Worm (Caenorhabditis elegans) whole organism, young adult: ENCODE results near the gene Y57G11C.43.

Experiments used
- C06A6.2 ChIP-seq: fragments of 200-800 bp; sonication (Bioruptor generic); conservative IDR thresholded peaks from 2 replicates; pipeline ENCODE4 v1.3.6; 2022; ENCODE audit warnings: missing genetic modification characterization, missing compliant biosample characterization
- F33H1.4 ChIP-seq: fragments of 200-800 bp; sonication (Bioruptor generic); IDR thresholded peaks from 2 replicates; pipeline ENCODE4 v1.3.6; 2022; ENCODE audit warnings: missing genetic modification reagents, missing genetic modification characterization, missing compliant biosample characterization
- F39B2.1 ChIP-seq: fragments of 200-800 bp; sonication (Bioruptor generic); IDR thresholded peaks from 2 replicates; pipeline ENCODE4 v1.3.6; 2022; ENCODE audit warnings: missing genetic modification reagents, missing genetic modification characterization, missing compliant biosample characterization
- K11D2.4 ChIP-seq: fragments of 200-800 bp; sonication (Bioruptor generic); IDR thresholded peaks from 2 replicates; pipeline ENCODE4 v1.3.6; 2022; ENCODE audit warnings: missing genetic modification reagents, missing genetic modification characterization, missing compliant biosample characterization
- T26A5.8 ChIP-seq: sonication (generic microtip); optimal IDR thresholded peaks from 2 replicates; lab custom pipeline; 2016; ENCODE audit warnings: missing genetic modification characterization, missing compliant biosample characterization
- Y53F4B.3 ChIP-seq: fragments of 200-800 bp; sonication (Bioruptor generic); IDR thresholded peaks from 2 replicates; pipeline ENCODE4 v1.3.6; 2022; ENCODE audit warnings: missing genetic modification reagents, missing genetic modification characterization, missing compliant biosample characterization
- Y53G8AR.9 ChIP-seq: fragments of 200-800 bp; sonication (Bioruptor generic); conservative IDR thresholded peaks from 2 replicates; pipeline ENCODE4 v1.3.6; 2022; ENCODE audit warnings: missing genetic modification reagents, missing genetic modification characterization, missing compliant biosample characterization
- aptf-3 ChIP-seq: fragments of 200-800 bp; sonication (Bioruptor generic); IDR thresholded peaks from 2 replicates; pipeline ENCODE4 v1.3.6; 2022; ENCODE audit warnings: missing genetic modification characterization, missing compliant biosample characterization
- attf-6 ChIP-seq: fragments of 200-800 bp; sonication (Bioruptor generic); IDR thresholded peaks from 2 replicates; pipeline ENCODE4 v1.3.6; 2022; ENCODE audit warnings: missing genetic modification reagents, missing genetic modification characterization, missing compliant biosample characterization
- bed-2 ChIP-seq: fragments of 200-800 bp; sonication (Bioruptor generic); IDR thresholded peaks from 2 replicates; pipeline ENCODE4 v1.3.6; 2022; ENCODE audit warnings: missing genetic modification reagents, missing genetic modification characterization, missing compliant biosample characterization
- die-1 ChIP-seq: sonication (generic microtip); optimal IDR thresholded peaks from 2 replicates; lab custom pipeline; 2016; ENCODE audit warnings: missing genotype, mild to moderate bottlenecking, missing genetic modification characterization, missing compliant biosample characterization
- egl-18 ChIP-seq: fragments of 200-800 bp; sonication (Bioruptor generic); IDR thresholded peaks from 2 replicates; pipeline ENCODE4 v1.3.6; 2022; ENCODE audit warnings: missing genetic modification reagents, missing genetic modification characterization, missing compliant biosample characterization
- ekl-4 ChIP-seq: fragments of 200-800 bp; sonication (Bioruptor generic); IDR thresholded peaks from 2 replicates; pipeline ENCODE4 v1.3.6; 2022; ENCODE audit warnings: missing genetic modification reagents, missing genetic modification characterization, missing compliant biosample characterization
- ets-4 ChIP-seq: fragments of 200-800 bp; sonication (Bioruptor generic); optimal IDR thresholded peaks from 2 replicates; lab custom pipeline; 2018; ENCODE audit warnings: mild to moderate bottlenecking, missing genetic modification characterization, missing compliant biosample characterization
- him-1 ChIP-seq: sonication (generic microtip); optimal IDR thresholded peaks from 2 replicates; lab custom pipeline; 2016; ENCODE audit warnings: missing genotype, missing genetic modification reagents, missing genetic modification characterization, missing compliant biosample characterization
- hlh-26 ChIP-seq: fragments of 200-800 bp; sonication (Bioruptor generic); conservative IDR thresholded peaks from 2 replicates; pipeline ENCODE4 v1.3.6; 2022; ENCODE audit warnings: missing genetic modification reagents, missing genetic modification characterization, missing compliant biosample characterization
- hmg-1.2 ChIP-seq: fragments of 200-800 bp; sonication (Bioruptor generic); IDR thresholded peaks from 2 replicates; pipeline ENCODE4 v1.3.6; 2022; ENCODE audit warnings: missing genetic modification reagents, missing genetic modification characterization, missing compliant biosample characterization
- hmg-20 ChIP-seq: fragments of 200-800 bp; sonication (Bioruptor generic); IDR thresholded peaks from 2 replicates; pipeline ENCODE4 v1.3.6; 2022; ENCODE audit warnings: missing genetic modification reagents, missing genetic modification characterization, missing compliant biosample characterization
- hsf-1 ChIP-seq: fragments of 200-800 bp; sonication (Bioruptor generic); IDR thresholded peaks from 2 replicates; pipeline ENCODE4 v1.3.6; 2022; ENCODE audit warnings: missing genetic modification reagents, missing genetic modification characterization, missing compliant biosample characterization
- lag-1 ChIP-seq: fragments of 200-800 bp; sonication (Bioruptor generic); IDR thresholded peaks from 2 replicates; pipeline ENCODE4 v1.3.6; 2022; ENCODE audit warnings: missing genetic modification reagents, missing genetic modification characterization, missing compliant biosample characterization
- let-526 ChIP-seq: fragments of 200-800 bp; sonication (Bioruptor generic); IDR thresholded peaks from 2 replicates; pipeline ENCODE4 v1.3.6; 2022; ENCODE audit warnings: missing genetic modification reagents, missing genetic modification characterization, missing compliant biosample characterization
- let-607 ChIP-seq, 2 experiments: fragments of 200-800 bp in 1 of 2; sonication (Bioruptor generic) in 1 of 2; sonication (generic microtip) in 1 of 2; optimal IDR thresholded peaks; 2 replicates each; lab custom pipeline; 2016 to 2018; ENCODE audit warnings: mild to moderate bottlenecking in 2 of 2, missing compliant biosample characterization in 2 of 2, missing genetic modification characterization in 2 of 2, moderate library complexity in 2 of 2, missing genotype in 1 of 2
- lin-54 ChIP-seq: fragments of 200-800 bp; sonication (Bioruptor generic); optimal IDR thresholded peaks from 2 replicates; lab custom pipeline; 2018; ENCODE audit warnings: mild to moderate bottlenecking, missing genetic modification characterization, missing compliant biosample characterization
- lsy-27 ChIP-seq: sonication (generic microtip); optimal IDR thresholded peaks from 2 replicates; lab custom pipeline; 2017; ENCODE audit warnings: missing genetic modification characterization, mild to moderate bottlenecking, missing compliant biosample characterization, antibody characterized with exemption, missing genotype, borderline replicate concordance; ENCODE audit not compliant: insufficient read depth
- nfya-2 ChIP-seq: fragments of 200-800 bp; sonication (Bioruptor generic); IDR thresholded peaks from 2 replicates; pipeline ENCODE4 v1.3.6; 2022; ENCODE audit warnings: missing genetic modification reagents, missing genetic modification characterization, missing compliant biosample characterization
- nfyb-1 ChIP-seq: fragments of 200-800 bp; sonication (Bioruptor generic); IDR thresholded peaks from 2 replicates; pipeline ENCODE4 v1.3.6; 2022; ENCODE audit warnings: missing genetic modification reagents, missing genetic modification characterization, missing compliant biosample characterization
- nhr-90 ChIP-seq: sonication (generic microtip); optimal IDR thresholded peaks from 2 replicates; lab custom pipeline; 2016; ENCODE audit warnings: missing genotype, mild to moderate bottlenecking, missing genetic modification characterization, missing compliant biosample characterization
- snpc-4 ChIP-seq, 5 experiments: fragments of 150-350 bp in 1 of 5; sonication (generic microtip) in 4 of 5; optimal IDR thresholded peaks; 2 replicates each; lab custom pipeline; 2014 to 2018; ENCODE audit warnings: missing genetic modification characterization in 5 of 5, missing biosample characterization in 3 of 5, antibody characterized with exemption in 2 of 5, mild to moderate bottlenecking in 2 of 5, missing compliant biosample characterization in 2 of 5, missing genotype in 2 of 5, moderate library complexity in 2 of 5, missing genetic modification reagents in 1 of 5
- xnd-1 ChIP-seq: sonication (generic microtip); optimal IDR thresholded peaks from 2 replicates; lab custom pipeline; 2016; ENCODE audit warnings: missing genotype, missing genetic modification reagents, missing genetic modification characterization, missing compliant biosample characterization
- ztf-25 ChIP-seq: fragments of 200-800 bp; sonication (Bioruptor generic); IDR thresholded peaks from 2 replicates; pipeline ENCODE4 v1.3.6; 2022; ENCODE audit warnings: missing genetic modification reagents, missing genetic modification characterization, missing compliant biosample characterization
- ztf-3 ChIP-seq: fragments of 200-800 bp; sonication (Bioruptor generic); optimal IDR thresholded peaks from 2 replicates; lab custom pipeline; 2018; ENCODE audit warnings: mild to moderate bottlenecking, missing genetic modification characterization, missing compliant biosample characterization
- ztf-6 ChIP-seq: fragments of 200-800 bp; sonication (Bioruptor generic); IDR thresholded peaks from 2 replicates; pipeline ENCODE4 v1.3.6; 2022; ENCODE audit warnings: missing genetic modification reagents, missing genetic modification characterization, missing compliant biosample characterization

Gene Y57G11C.43

DNA sequence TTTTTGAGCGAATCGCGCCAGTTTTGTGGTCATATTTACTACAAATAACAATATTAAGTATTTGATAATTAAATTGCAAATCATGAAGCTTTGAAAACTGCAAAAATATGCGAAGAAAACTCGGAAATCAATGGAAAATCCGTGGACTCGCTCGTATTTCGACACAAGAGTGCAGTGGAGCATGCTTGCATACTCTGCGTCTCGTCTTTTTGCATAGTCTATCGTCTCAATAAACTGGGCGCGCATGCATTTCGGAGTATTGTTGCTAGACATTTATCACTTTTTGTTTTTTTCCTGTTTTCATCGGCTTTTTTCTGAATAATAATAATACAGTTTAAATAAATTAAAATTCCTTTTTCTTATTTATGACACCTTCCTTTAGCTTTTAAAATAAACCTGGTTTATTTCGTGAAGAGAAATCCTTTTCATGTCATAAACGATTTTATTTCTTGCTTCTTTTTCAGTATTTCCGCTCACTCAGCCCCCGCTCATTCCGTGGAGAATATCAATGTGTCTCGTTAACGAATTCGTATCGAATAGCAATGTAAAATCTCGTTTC lies 1.5 kb upstream of the Y57G11C.43 start, which contains the start of the genes mrps-7 and Y57G11C.3 (continued):
- peak; percentile 92 for TF ChIP-seq attf-6 (GFP tag; lab: Robert Waterston, UW)
- peak; percentile 56; the same call in 1 of the 2 replicates for TF ChIP-seq F33H1.4 (GFP tag; lab: Robert Waterston, UW)
- TF ChIP-seq nfyb-1 (GFP tag; lab: Robert Waterston, UW), result peak; percentile 42; the same call in 1 of the 2 replicates

DNA sequence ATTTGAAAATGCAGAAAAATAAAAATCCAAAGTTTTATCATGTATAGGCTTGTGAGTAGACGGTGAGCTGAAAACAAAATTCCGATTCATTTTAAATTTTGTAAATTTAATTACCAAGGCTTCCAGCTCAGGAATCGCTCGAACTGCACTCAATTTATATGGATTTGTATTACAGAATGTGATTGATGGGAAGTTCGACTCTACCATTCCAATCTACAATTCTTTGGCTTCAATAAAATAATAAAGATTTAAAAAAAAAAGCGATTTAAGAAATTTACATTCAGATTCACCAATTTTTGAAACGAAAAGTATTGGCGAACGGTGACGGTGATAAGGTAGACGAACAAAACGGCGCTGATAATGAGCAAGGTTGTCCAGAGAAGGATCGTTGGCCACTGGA lies 1.4 kb downstream of the Y57G11C.43 start:
- TF ChIP-seq let-526 (GFP tag; lab: Robert Waterston, UW) (no peak), nhr-90 (tag; lab: Kevin White, UChicago) (no peak), attf-6 (GFP tag; lab: Robert Waterston, UW) (peak; percentile 77), hmg-20 (GFP tag; lab: Robert Waterston, UW) (no peak), die-1 (tag; lab: Kevin White, UChicago) (no peak), Y53G8AR.9 (0 out of 2 replicates have a peak, but pooled peaks have one; percentile 34), lag-1 (GFP tag; lab: Robert Waterston, UW) (no peak), ekl-4 (GFP tag; lab: Robert Waterston, UW) (no peak), lin-54 (GFP tag; lab: Kevin White, UChicago) (no peak), F39B2.1 (GFP tag; lab: Robert Waterston, UW) (no peak), ztf-3 (GFP tag; lab: Kevin White, UChicago) (no peak), aptf-3 (GFP tag; lab: Robert Waterston, UW) (no peak), hlh-26 (GFP tag; lab: Robert Waterston, UW) (no peak), hsf-1 (GFP tag; lab: Robert Waterston, UW) (no peak), K11D2.4 (no peak), ets-4 (GFP tag; lab: Kevin White, UChicago) (no peak), him-1 (tag; lab: Kevin White, UChicago) (peak; percentile 41), ztf-25 (no peak), lsy-27 (tag; lab: Kevin White, UChicago) (no peak), C06A6.2 (GFP tag; lab: Robert Waterston, UW) (no peak), T26A5.8 (tag; lab: Kevin White, UChicago) (no peak), snpc-4 (GFP tag; optimal IDR thresholded peaks at IDR 0.05; lab: Kevin White, UChicago) (no peak), snpc-4 (tag; optimal IDR thresholded peaks at IDR 0.05; lab: Kevin White, UChicago) (peak in 1 of 4 experiments; percentile 73), hmg-1.2 (no peak)

DNA sequence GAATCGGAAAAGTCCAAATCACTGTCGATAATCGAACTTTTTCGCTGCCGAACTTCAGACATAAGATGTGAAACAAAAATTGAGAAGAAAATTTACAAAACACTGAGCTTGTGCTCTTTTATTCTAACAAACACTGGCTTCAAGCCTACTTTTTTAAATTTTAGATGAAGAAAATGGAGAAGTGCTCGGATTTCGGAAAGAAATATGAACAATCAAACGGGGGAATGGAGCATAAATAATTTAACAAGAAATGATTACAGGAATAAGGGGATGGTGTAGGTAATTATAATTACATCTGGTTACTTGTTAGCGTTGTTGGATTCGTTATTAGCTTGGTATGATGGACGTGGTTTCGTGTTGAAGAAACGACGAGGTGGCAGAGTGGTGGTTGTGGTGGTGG lies 2.1 kb downstream of the Y57G11C.43 start, which contains the start of gene degl-1:
Gene degl-1, minus strand, starts transcription at position 101 of the 400 bp plus-strand sequence.
- TF ChIP-seq bed-2 (GFP tag; lab: Robert Waterston, UW) (no peak), egl-18 (GFP tag; lab: Robert Waterston, UW) (no peak), Y53F4B.3 (GFP tag; lab: Robert Waterston, UW) (no peak), let-607 (tag; optimal IDR thresholded peaks at IDR 0.05; lab: Kevin White, UChicago) (no peak), xnd-1 (tag; lab: Kevin White, UChicago) (no peak), nfya-2 (no peak), ztf-6 (GFP tag; lab: Robert Waterston, UW) (no peak)
